Fruit fly (Drosophila melanogaster): ENCODE measurements around the gene Tk.
A peak's percentile ranks its signal among the peaks of the same experiment; 100 is the strongest.

DNA sequence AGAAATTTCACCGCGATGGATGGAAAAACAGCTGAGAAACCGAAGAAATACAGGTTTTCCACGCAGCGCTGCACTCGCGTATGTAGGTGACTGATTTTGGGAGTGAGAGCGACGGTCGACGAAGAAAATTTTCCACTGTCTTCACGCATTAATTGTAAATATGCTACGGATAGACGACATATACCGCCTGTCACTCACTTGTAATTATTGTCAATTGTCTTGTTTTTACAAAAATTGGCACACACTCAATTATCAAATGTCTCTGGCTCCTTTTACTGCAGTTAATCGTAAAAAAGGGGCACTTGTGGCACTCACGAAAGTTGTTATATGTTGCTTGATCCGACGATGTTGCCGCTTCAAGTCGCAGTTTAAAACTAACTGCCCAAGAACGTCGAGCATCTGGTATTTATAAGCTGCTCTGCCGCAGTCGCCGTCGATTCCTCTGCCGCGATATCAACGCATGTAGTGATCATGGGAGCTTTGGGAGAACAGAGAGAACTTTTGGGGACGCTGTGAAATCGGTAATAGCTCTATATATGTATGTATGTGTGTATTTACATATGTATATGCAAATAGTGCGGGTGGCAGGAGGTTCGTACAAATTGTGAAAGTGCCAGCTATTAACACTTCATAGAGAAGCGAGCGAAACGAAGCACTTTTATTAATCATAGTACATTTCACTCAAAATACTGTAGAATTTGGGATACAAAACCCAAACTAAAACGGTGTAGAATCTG, 12.2 kb downstream of the Tk start, which contains the start of gene mfas:
- peak; percentile 54; the same call in 1 of the 3 replicates for TF ChIP-seq ci (GFP tag; IDR thresholded peaks at IDR 0.05)
- no peak for TF ChIP-seq CTCF (GFP tag; optimal IDR thresholded peaks at IDR 0.05)
- TF ChIP-seq Atf3 (GFP tag; optimal IDR thresholded peaks at IDR 0.05): no peak
